Fruit fly (Drosophila melanogaster) whole organism, embryonic: ENCODE results near the gene BCL7-like.

Experiments used
- Atf-2 ChIP-seq: fragments of 200-800 bp; sonication (Bioruptor generic); optimal IDR thresholded peaks from 2 replicates; lab custom pipeline; 2016; ENCODE audit warnings: missing biosample characterization, missing genetic modification characterization
- CG10565 ChIP-seq: fragments of 200-800 bp; sonication (Bioruptor generic); optimal IDR thresholded peaks from 3 replicates; lab custom pipeline; 2016; ENCODE audit warnings: missing biosample characterization, mild to moderate bottlenecking, missing genetic modification characterization
- CG11093 ChIP-seq: fragments of 200-800 bp; sonication (Bioruptor generic); IDR thresholded peaks from 3 replicates; pipeline ENCODE4 v1.3.6; 2022; ENCODE audit warnings: missing biosample characterization, missing genetic modification characterization
- CG12659 ChIP-seq: fragments of 200-800 bp; sonication (Bioruptor generic); optimal IDR thresholded peaks from 3 replicates; lab custom pipeline; 2017; ENCODE audit warnings: mild to moderate bottlenecking, missing biosample characterization, missing genetic modification reagents, missing genetic modification characterization
- CG13424 ChIP-seq: fragments of 200-800 bp; sonication (Bioruptor generic); optimal IDR thresholded peaks from 2 replicates; lab custom pipeline; 2019; ENCODE audit warnings: missing biosample characterization, mild to moderate bottlenecking, missing genetic modification characterization, moderate library complexity
- CG14965 ChIP-seq: fragments of 200-800 bp; sonication (Bioruptor generic); optimal IDR thresholded peaks from 2 replicates; lab custom pipeline; 2016; ENCODE audit warnings: missing biosample characterization, missing genetic modification characterization, borderline replicate concordance
- CG15269 ChIP-seq: fragments of 200-800 bp; sonication (Bioruptor generic); optimal IDR thresholded peaks from 2 replicates; lab custom pipeline; 2018; ENCODE audit warnings: missing biosample characterization, mild to moderate bottlenecking, missing genetic modification characterization, moderate library complexity
- CG15479 ChIP-seq: fragments of 200-800 bp; sonication (Bioruptor generic); optimal IDR thresholded peaks from 3 replicates; lab custom pipeline; 2019; ENCODE audit warnings: missing biosample characterization, mild to moderate bottlenecking, missing genetic modification characterization, moderate library complexity
- CG17359 ChIP-seq: fragments of 200-800 bp; sonication (Bioruptor generic); optimal IDR thresholded peaks from 3 replicates; lab custom pipeline; 2018; ENCODE audit warnings: missing biosample characterization, mild to moderate bottlenecking, missing genetic modification characterization, moderate library complexity
- CG18619 ChIP-seq: fragments of 200-800 bp; sonication (Bioruptor generic); optimal IDR thresholded peaks from 3 replicates; lab custom pipeline; 2017; ENCODE audit warnings: missing biosample characterization, mild to moderate bottlenecking, missing genetic modification characterization
- CG18764 ChIP-seq: fragments of 200-800 bp; sonication (Bioruptor generic); optimal IDR thresholded peaks from 3 replicates; lab custom pipeline; 2016; ENCODE audit warnings: missing biosample characterization, missing genetic modification characterization
- CG30403 ChIP-seq: fragments of 200-800 bp; sonication (Bioruptor generic); optimal IDR thresholded peaks from 3 replicates; lab custom pipeline; 2016; ENCODE audit warnings: missing biosample characterization, missing genetic modification characterization
- CG32532 ChIP-seq: fragments of 200-800 bp; sonication (Bioruptor generic); IDR thresholded peaks from 2 replicates; pipeline ENCODE4 v1.3.6; 2022; ENCODE audit warnings: missing biosample characterization, missing genetic modification characterization
- CG4360 ChIP-seq: fragments of 200-800 bp; sonication (Bioruptor generic); IDR thresholded peaks from 2 replicates; pipeline ENCODE4 v1.3.6; 2022; ENCODE audit warnings: missing biosample characterization, missing genetic modification characterization
- CG4404 ChIP-seq: fragments of 200-800 bp; sonication (Bioruptor generic); IDR thresholded peaks from 2 replicates; pipeline ENCODE4 v1.3.6; 2022; ENCODE audit warnings: missing biosample characterization, missing genetic modification characterization
- CG4854 ChIP-seq: fragments of 200-800 bp; sonication (Bioruptor generic); optimal IDR thresholded peaks from 2 replicates; lab custom pipeline; 2016; ENCODE audit warnings: missing biosample characterization, missing genetic modification characterization, inconsistent platforms
- CG6689 ChIP-seq: fragments of 200-800 bp; sonication (Bioruptor generic); IDR thresholded peaks from 2 replicates; pipeline ENCODE4 v1.3.6; 2022; ENCODE audit warnings: missing biosample characterization, missing genetic modification characterization
- CG9727 ChIP-seq: fragments of 200-800 bp; sonication (Bioruptor generic); optimal IDR thresholded peaks from 3 replicates; lab custom pipeline; 2017; ENCODE audit warnings: missing biosample characterization, mild to moderate bottlenecking, missing genetic modification characterization
- Doc3 ChIP-seq: fragments of 200-800 bp; sonication (Bioruptor generic); IDR thresholded peaks from 3 replicates; pipeline ENCODE4 v1.3.6; 2022; ENCODE audit warnings: missing biosample characterization, missing genetic modification characterization; ENCODE audit not compliant: partially characterized antibody
- E2f2 ChIP-seq: fragments of 200-800 bp; sonication (Bioruptor generic); IDR thresholded peaks from 2 replicates; pipeline ENCODE4 v1.3.6; 2022; ENCODE audit warnings: missing biosample characterization, missing genetic modification characterization
- GATAe ChIP-seq: fragments of 200-800 bp; sonication (Bioruptor generic); conservative IDR thresholded peaks from 2 replicates; pipeline ENCODE4 v1.3.6; 2022; ENCODE audit warnings: missing biosample characterization, missing genetic modification characterization
- MBD-R2 ChIP-seq: fragments of 200-800 bp; sonication (Bioruptor generic); IDR thresholded peaks from 2 replicates; pipeline ENCODE4 v1.3.6; 2022; ENCODE audit warnings: missing biosample characterization, missing genetic modification characterization
- Mes4 ChIP-seq: fragments of 200-800 bp; sonication (Bioruptor generic); optimal IDR thresholded peaks from 2 replicates; lab custom pipeline; 2016; ENCODE audit warnings: missing biosample characterization, missing genetic modification characterization
- Myb ChIP-seq: fragments of 200-800 bp; sonication (Bioruptor generic); optimal IDR thresholded peaks from 2 replicates; lab custom pipeline; 2016; ENCODE audit warnings: missing biosample characterization, missing genetic modification characterization
- Nf-YB ChIP-seq: fragments of 200-800 bp; sonication (Bioruptor generic); optimal IDR thresholded peaks from 3 replicates; lab custom pipeline; 2019; ENCODE audit warnings: missing biosample characterization, mild to moderate bottlenecking, missing genetic modification characterization, moderate library complexity
- Nf-YC ChIP-seq: fragments of 200-800 bp; optimal IDR thresholded peaks from 3 replicates; lab custom pipeline; 2019; ENCODE audit warnings: missing biosample characterization, mild to moderate bottlenecking, missing genetic modification characterization, moderate library complexity
- Oaz ChIP-seq: fragments of 200-800 bp; sonication (Bioruptor generic); IDR thresholded peaks from 2 replicates; pipeline ENCODE4 v1.3.6; 2022; ENCODE audit warnings: missing biosample characterization, missing genetic modification characterization
- Pdp1 ChIP-seq, 2 experiments: fragments of 200-800 bp; sonication (Bioruptor generic); optimal IDR thresholded peaks; 3 replicates each; lab custom pipeline; 2016; ENCODE audit warnings: missing biosample characterization in 2 of 2, missing genetic modification characterization in 2 of 2, mild to moderate bottlenecking in 1 of 2, moderate library complexity in 1 of 2
- Scr ChIP-seq: fragments of 200-800 bp; sonication (Bioruptor generic); IDR thresholded peaks from 2 replicates; pipeline ENCODE4 v1.3.6; 2022; ENCODE audit warnings: missing biosample characterization, missing genetic modification characterization; ENCODE audit not compliant: partially characterized antibody
- Sox102F ChIP-seq: fragments of 200-800 bp; sonication (Bioruptor generic); optimal IDR thresholded peaks from 2 replicates; lab custom pipeline; 2018; ENCODE audit warnings: missing biosample characterization, mild to moderate bottlenecking, missing genetic modification characterization, moderate library complexity
- Sry-δ ChIP-seq: fragments of 200-800 bp; sonication (Bioruptor generic); optimal IDR thresholded peaks from 2 replicates; lab custom pipeline; 2016; ENCODE audit warnings: missing biosample characterization, missing genetic modification characterization
- Ssrp ChIP-seq: fragments of 200-800 bp; sonication (Bioruptor generic); optimal IDR thresholded peaks from 2 replicates; lab custom pipeline; 2018; ENCODE audit warnings: missing biosample characterization, mild to moderate bottlenecking, missing genetic modification characterization, moderate library complexity
- Stat92E ChIP-seq, 3 experiments: fragments of >200 bp in 2 of 3; fragments of 200-800 bp in 1 of 3; sonication (Bioruptor generic) in 1 of 3; optimal IDR thresholded peaks; 2 replicates each; lab custom pipeline; 2017 to 2019; ENCODE audit warnings: missing biosample characterization in 3 of 3, missing genetic modification characterization in 3 of 3, mild to moderate bottlenecking in 1 of 3, moderate library complexity in 1 of 3
- Vsx1 ChIP-seq: fragments of 200-800 bp; sonication (Bioruptor generic); optimal IDR thresholded peaks from 2 replicates; lab custom pipeline; 2017; ENCODE audit warnings: missing biosample characterization, mild to moderate bottlenecking, missing genetic modification characterization, missing genetic modification reagents
- bsh ChIP-seq, 2 experiments: fragments of 200-800 bp; sonication (Bioruptor generic); optimal IDR thresholded peaks; 2 replicates each; lab custom pipeline; 2017 to 2018; ENCODE audit warnings: mild to moderate bottlenecking in 2 of 2, missing biosample characterization in 2 of 2, missing genetic modification characterization in 2 of 2, moderate library complexity in 1 of 2
- chinmo ChIP-seq: fragments of 200-800 bp; sonication (Bioruptor generic); IDR thresholded peaks from 4 replicates; pipeline ENCODE4 v1.3.6; 2022; ENCODE audit warnings: missing biosample characterization, missing genetic modification characterization; ENCODE audit not compliant: partially characterized antibody
- crc ChIP-seq: fragments of 200-800 bp; sonication (Bioruptor generic); optimal IDR thresholded peaks from 2 replicates; lab custom pipeline; 2016; ENCODE audit warnings: missing biosample characterization, missing genetic modification characterization
- en ChIP-seq: fragments of 200-800 bp; sonication (Bioruptor generic); optimal IDR thresholded peaks from 2 replicates; lab custom pipeline; 2016; ENCODE audit warnings: missing biosample characterization, missing genetic modification characterization
- eve ChIP-seq, 2 experiments: fragments of >200 bp; optimal IDR thresholded peaks; 2 replicates each; lab custom pipeline; 2017; ENCODE audit warnings: missing biosample characterization in 2 of 2, missing genetic modification characterization in 2 of 2
- fd96Cb ChIP-seq: fragments of 200-800 bp; sonication (Bioruptor generic); optimal IDR thresholded peaks from 2 replicates; lab custom pipeline; 2018; ENCODE audit warnings: missing biosample characterization, mild to moderate bottlenecking, missing genetic modification characterization, moderate library complexity
- hb ChIP-seq: fragments of 200-800 bp; sonication (Bioruptor generic); IDR thresholded peaks from 3 replicates; pipeline ENCODE4 v1.3.6; 2022; ENCODE audit warnings: missing biosample characterization, missing genetic modification characterization; ENCODE audit not compliant: partially characterized antibody
- ind ChIP-seq: fragments of 200-800 bp; sonication (Bioruptor generic); optimal IDR thresholded peaks from 3 replicates; lab custom pipeline; 2016; ENCODE audit warnings: missing biosample characterization, missing genetic modification characterization
- kay ChIP-seq: fragments of 200-800 bp; sonication (Bioruptor generic); optimal IDR thresholded peaks from 2 replicates; lab custom pipeline; 2016; ENCODE audit warnings: missing biosample characterization, missing genetic modification characterization
- scrt ChIP-seq: fragments of 200-800 bp; sonication (Bioruptor generic); optimal IDR thresholded peaks from 2 replicates; lab custom pipeline; 2018; ENCODE audit warnings: missing biosample characterization, mild to moderate bottlenecking, missing genetic modification characterization, moderate library complexity
- slbo ChIP-seq: fragments of 200-800 bp; sonication (Bioruptor generic); IDR thresholded peaks from 2 replicates; pipeline ENCODE4 v1.3.6; 2022; ENCODE audit warnings: missing biosample characterization, missing genetic modification characterization
- tgo ChIP-seq: fragments of 200-800 bp; sonication (Bioruptor generic); IDR thresholded peaks from 3 replicates; pipeline ENCODE4 v1.3.6; 2022; ENCODE audit warnings: missing biosample characterization, missing genetic modification characterization
- tna ChIP-seq: fragments of 200-800 bp; sonication (Bioruptor generic); IDR thresholded peaks from 2 replicates; pipeline ENCODE4 v1.3.6; 2022; ENCODE audit warnings: missing biosample characterization, missing genetic modification characterization; ENCODE audit not compliant: partially characterized antibody
- vfl ChIP-seq: fragments of 200-800 bp; sonication (Bioruptor generic); optimal IDR thresholded peaks from 2 replicates; lab custom pipeline; 2016; ENCODE audit warnings: missing biosample characterization, missing genetic modification characterization
- zf30C ChIP-seq: fragments of 200-800 bp; sonication (Bioruptor generic); optimal IDR thresholded peaks from 3 replicates; lab custom pipeline; 2018; ENCODE audit warnings: missing biosample characterization, mild to moderate bottlenecking, missing genetic modification characterization
- zfh1 ChIP-seq: fragments of 200-800 bp; sonication (Bioruptor generic); IDR thresholded peaks from 3 replicates; pipeline ENCODE4 v1.3.6; 2022; ENCODE audit warnings: missing biosample characterization, missing genetic modification characterization

The BCL7-like gene

dm6 chrX:9350309-9350708 is 6.1 kb upstream of the BCL7-like start (continued):
- TF ChIP-seq Vsx1 (GFP tag; lab: Kevin White, UChicago): no peak
- 0 out of 2 replicates have a peak, but pooled peaks have one; percentile 15 for TF ChIP-seq MBD-R2 (GFP tag; lab: Robert Waterston, UW)
- TF ChIP-seq CG30403 (GFP tag; lab: Kevin White, UChicago): peak; percentile 2
- peak; percentile 53 for TF ChIP-seq CG17359 (tag; lab: Kevin White, UChicago)
- no peak for TF ChIP-seq Oaz (GFP tag; lab: Robert Waterston, UW)
- peak; percentile 40 for TF ChIP-seq CG32532
- TF ChIP-seq eve (GFP tag; optimal IDR thresholded peaks at IDR 0.05; lab: Kevin White, UChicago): no peak
- TF ChIP-seq Stat92E (GFP tag; optimal IDR thresholded peaks at IDR 0.05; lab: Kevin White, UChicago): no peak
- no peak for TF ChIP-seq CG18764 (GFP tag; lab: Kevin White, UChicago)
- peak; percentile 49 for TF ChIP-seq Ssrp (tag; lab: Kevin White, UChicago)
- TF ChIP-seq CG15479 (GFP tag; lab: Kevin White, UChicago): no peak
- no peak for TF ChIP-seq Mes4 (GFP tag; lab: Kevin White, UChicago)
- no peak for TF ChIP-seq Doc3
- TF ChIP-seq en (GFP tag; lab: Kevin White, UChicago): no peak
- TF ChIP-seq Atf-2: no peak
- peak; percentile 29 for TF ChIP-seq fd96Cb (tag; lab: Kevin White, UChicago)
- no peak; the same call in 1 of the 2 replicates for TF ChIP-seq CG6689 (GFP tag; lab: Robert Waterston, UW)
- no peak for TF ChIP-seq CG4404
- peak; percentile 67 for TF ChIP-seq CG13424
- TF ChIP-seq CG4360: no peak
- TF ChIP-seq E2f2 (GFP tag; lab: Robert Waterston, UW): peak; percentile 20; the same call in 1 of the 2 replicates
- TF ChIP-seq Sry-δ (GFP tag; lab: Kevin White, UChicago): no peak
- TF ChIP-seq Myb (GFP tag; lab: Kevin White, UChicago): no peak
- TF ChIP-seq chinmo: no peak
- no peak for TF ChIP-seq crc
- peak; percentile 23 for TF ChIP-seq CG9727
- TF ChIP-seq Sox102F (GFP tag; lab: Kevin White, UChicago): peak; percentile 69
- TF ChIP-seq bsh (GFP tag; optimal IDR thresholded peaks at IDR 0.05; lab: Kevin White, UChicago): peak in 1 of 2 experiments; percentile 65
- TF ChIP-seq Scr (GFP tag; lab: Robert Waterston, UW): no peak
- no peak for TF ChIP-seq zf30C
- no peak for TF ChIP-seq CG14965 (GFP tag; lab: Kevin White, UChicago)
- no peak for TF ChIP-seq tna (GFP tag; lab: Robert Waterston, UW)
- no peak for TF ChIP-seq CG10565 (GFP tag; lab: Kevin White, UChicago)
- TF ChIP-seq Pdp1 (GFP tag; optimal IDR thresholded peaks at IDR 0.05; lab: Kevin White, UChicago): no peak
- no peak for TF ChIP-seq CG4854 (GFP tag; lab: Kevin White, UChicago)
- TF ChIP-seq vfl (GFP tag; lab: Kevin White, UChicago): no peak
- TF ChIP-seq slbo (GFP tag; lab: Robert Waterston, UW): peak; percentile 57
- TF ChIP-seq Nf-YB: peak; percentile 16
- TF ChIP-seq kay (GFP tag; lab: Kevin White, UChicago): no peak
- no peak for TF ChIP-seq GATAe (GFP tag; lab: Robert Waterston, UW)
- TF ChIP-seq tgo: peak; percentile 48; the same call in 2 of the 3 replicates
- TF ChIP-seq hb (GFP tag; lab: Robert Waterston, UW): no peak
- peak; percentile 24 for TF ChIP-seq CG18619 (GFP tag; lab: Kevin White, UChicago)
- peak; percentile 18 for TF ChIP-seq ind (GFP tag; lab: Kevin White, UChicago)
- no peak for TF ChIP-seq scrt
- peak; percentile 7 for TF ChIP-seq Nf-YC
- peak; percentile 71 for TF ChIP-seq CG15269 (tag; lab: Kevin White, UChicago)
- TF ChIP-seq CG11093: no peak
- no peak; the same call in 2 of the 3 replicates for TF ChIP-seq zfh1 (GFP tag; lab: Robert Waterston, UW)
- TF ChIP-seq CG12659 (GFP tag; lab: Kevin White, UChicago): peak; percentile 31
